Worm (Caenorhabditis elegans): ENCODE data around the gene C50H2.4.

- TF ChIP-seq pha-4 (tag; optimal IDR thresholded peaks at IDR 0.05) = no peak
- TF ChIP-seq hlh-13 (GFP tag; optimal IDR thresholded peaks at IDR 0.05) = no peak
- no peak for TF ChIP-seq ceh-24 (tag; optimal IDR thresholded peaks at IDR 0.05)
- TF ChIP-seq elt-4 (tag; optimal IDR thresholded peaks at IDR 0.05) = no peak
- no peak for TF ChIP-seq ceh-45 (GFP tag; IDR thresholded peaks at IDR 0.05)
- TF ChIP-seq hlh-15 (tag; optimal IDR thresholded peaks at IDR 0.05) = no peak
- no peak for TF ChIP-seq ceh-31 (tag; optimal IDR thresholded peaks at IDR 0.05)
- TF ChIP-seq elt-2 (tag; optimal IDR thresholded peaks at IDR 0.05) = no peak
- TF ChIP-seq fkh-10 (GFP tag; optimal IDR thresholded peaks at IDR 0.05) = no peak
- TF ChIP-seq ama-1 (optimal IDR thresholded peaks at IDR 0.05) = no peak
- TF ChIP-seq ttx-3 (tag; optimal IDR thresholded peaks at IDR 0.05) = no peak
- TF ChIP-seq nhr-11 (tag; optimal IDR thresholded peaks at IDR 0.05) = no peak
- no peak for TF ChIP-seq ceh-6 (GFP tag; optimal IDR thresholded peaks at IDR 0.05)
- TF ChIP-seq ets-4 (tag; optimal IDR thresholded peaks at IDR 0.05) = no peak
Observed at ce11 chrV:9915021-9915420, 1.7 kb upstream of the C50H2.4 start, which contains the start of gene mec-9.
